Fruit fly (Drosophila melanogaster) whole organism, embryonic: ENCODE data around the gene CenB1A.

Source experiments
- CG10543 ChIP-seq: fragments of 200-800 bp; sonication (Bioruptor generic); optimal IDR thresholded peaks from 3 replicates; lab custom pipeline; 2017; ENCODE audit warnings: missing biosample characterization, mild to moderate bottlenecking, missing genetic modification characterization, moderate library complexity
- CG10959 ChIP-seq: fragments of 200-800 bp; sonication (Bioruptor generic); IDR thresholded peaks from 2 replicates; pipeline ENCODE4 v1.3.6; 2022; ENCODE audit warnings: missing biosample characterization, missing genetic modification characterization
- CG12071 ChIP-seq: fragments of 200-800 bp; sonication (Bioruptor generic); optimal IDR thresholded peaks from 3 replicates; lab custom pipeline; 2018; ENCODE audit warnings: missing biosample characterization, mild to moderate bottlenecking, missing genetic modification characterization
- CG12155 ChIP-seq: fragments of 200-800 bp; sonication (Bioruptor generic); optimal IDR thresholded peaks from 3 replicates; lab custom pipeline; 2016; ENCODE audit warnings: missing biosample characterization, missing genetic modification characterization
- CG14014 ChIP-seq: fragments of 200-800 bp; sonication (Bioruptor generic); IDR thresholded peaks from 2 replicates; pipeline ENCODE4 v1.3.6; 2022; ENCODE audit warnings: missing biosample characterization, missing genetic modification characterization
- CG14441 ChIP-seq: fragments of 200-800 bp; sonication (Bioruptor generic); IDR thresholded peaks from 2 replicates; pipeline ENCODE4 v1.3.6; 2022; ENCODE audit warnings: missing biosample characterization, missing genetic modification characterization
- CG1602 ChIP-seq: fragments of 200-800 bp; sonication (Bioruptor generic); optimal IDR thresholded peaks from 3 replicates; lab custom pipeline; 2016; ENCODE audit warnings: missing biosample characterization, missing genetic modification characterization
- CG17361 ChIP-seq: fragments of 200-800 bp; sonication (Bioruptor generic); IDR thresholded peaks from 3 replicates; pipeline ENCODE4 v1.3.6; 2022; ENCODE audit warnings: missing biosample characterization, missing genetic modification characterization
- CG18619 ChIP-seq: fragments of 200-800 bp; sonication (Bioruptor generic); optimal IDR thresholded peaks from 3 replicates; lab custom pipeline; 2017; ENCODE audit warnings: missing biosample characterization, mild to moderate bottlenecking, missing genetic modification characterization
- CG18764 ChIP-seq: fragments of 200-800 bp; sonication (Bioruptor generic); optimal IDR thresholded peaks from 3 replicates; lab custom pipeline; 2016; ENCODE audit warnings: missing biosample characterization, missing genetic modification characterization
- CG2678 ChIP-seq: fragments of 200-800 bp; sonication (Bioruptor generic); optimal IDR thresholded peaks from 3 replicates; lab custom pipeline; 2019; ENCODE audit warnings: missing biosample characterization, mild to moderate bottlenecking, missing genetic modification characterization, moderate library complexity
- CG34224 ChIP-seq: fragments of 200-800 bp; sonication (Bioruptor generic); IDR thresholded peaks from 3 replicates; pipeline ENCODE4 v1.3.6; 2022; ENCODE audit warnings: missing biosample characterization, missing genetic modification characterization; ENCODE audit not compliant: partially characterized antibody
- CG34422 ChIP-seq: fragments of 200-800 bp; sonication (Bioruptor generic); IDR thresholded peaks from 3 replicates; pipeline ENCODE4 v1.3.6; 2022; ENCODE audit warnings: missing biosample characterization, missing genetic modification characterization
- CG3847 ChIP-seq: fragments of 200-800 bp; sonication (Bioruptor generic); IDR thresholded peaks from 2 replicates; pipeline ENCODE4 v1.3.6; 2022; ENCODE audit warnings: missing biosample characterization, missing genetic modification characterization
- CG4424 ChIP-seq: fragments of 200-800 bp; sonication (Bioruptor generic); optimal IDR thresholded peaks from 3 replicates; lab custom pipeline; 2016; ENCODE audit warnings: missing biosample characterization, missing genetic modification characterization
- CG6683 ChIP-seq: fragments of 200-800 bp; sonication (Bioruptor generic); optimal IDR thresholded peaks from 2 replicates; lab custom pipeline; 2017; ENCODE audit warnings: missing biosample characterization, mild to moderate bottlenecking, missing genetic modification characterization, missing genetic modification reagents
- CG6689 ChIP-seq: fragments of 200-800 bp; sonication (Bioruptor generic); IDR thresholded peaks from 2 replicates; pipeline ENCODE4 v1.3.6; 2022; ENCODE audit warnings: missing biosample characterization, missing genetic modification characterization
- CG7357 ChIP-seq: fragments of 200-800 bp; sonication (Bioruptor generic); IDR thresholded peaks from 3 replicates; pipeline ENCODE4 v1.3.6; 2022; ENCODE audit warnings: missing biosample characterization, missing genetic modification characterization
- CG8290 ChIP-seq, 3 experiments: fragments of 200-800 bp; sonication (Bioruptor generic); optimal IDR thresholded peaks; 2 replicates each; lab custom pipeline; 2016 to 2019; ENCODE audit warnings: missing biosample characterization in 3 of 3, missing genetic modification characterization in 3 of 3, mild to moderate bottlenecking in 2 of 3, moderate library complexity in 1 of 3
- CG8924 ChIP-seq: fragments of 200-800 bp; optimal IDR thresholded peaks from 3 replicates; lab custom pipeline; 2019; ENCODE audit warnings: missing biosample characterization, mild to moderate bottlenecking, missing genetic modification characterization, moderate library complexity
- CG9932 ChIP-seq: fragments of 200-800 bp; sonication (Bioruptor generic); IDR thresholded peaks from 2 replicates; pipeline ENCODE4 v1.3.6; 2022; ENCODE audit warnings: missing biosample characterization, missing genetic modification characterization
- H15 ChIP-seq: fragments of 200-800 bp; sonication (Bioruptor generic); IDR thresholded peaks from 3 replicates; pipeline ENCODE4 v1.3.6; 2022; ENCODE audit warnings: missing biosample characterization, missing genetic modification characterization
- HLH54F ChIP-seq: fragments of 200-800 bp; sonication (Bioruptor generic); optimal IDR thresholded peaks from 3 replicates; lab custom pipeline; 2016; ENCODE audit warnings: missing biosample characterization, missing genetic modification characterization
- Hr39 ChIP-seq: fragments of >200 bp; optimal IDR thresholded peaks from 2 replicates; lab custom pipeline; 2017
- MTF-1 ChIP-seq: fragments of 200-800 bp; sonication (Bioruptor generic); optimal IDR thresholded peaks from 2 replicates; lab custom pipeline; 2018; ENCODE audit warnings: missing biosample characterization, mild to moderate bottlenecking, missing genetic modification characterization, borderline replicate concordance
- Meics ChIP-seq: fragments of 200-800 bp; sonication (Bioruptor generic); optimal IDR thresholded peaks from 2 replicates; lab custom pipeline; 2017; ENCODE audit warnings: missing biosample characterization, mild to moderate bottlenecking, missing genetic modification characterization
- Sin3A ChIP-seq: fragments of >200 bp; optimal IDR thresholded peaks from 2 replicates; lab custom pipeline; 2018
- Trl ChIP-seq, 3 experiments: fragments of >200 bp in 2 of 3; fragments of 200-800 bp in 1 of 3; sonication (Bioruptor generic) in 1 of 3; optimal IDR thresholded peaks; 2 replicates in 1 of 3; 3 replicates in 2 of 3; lab custom pipeline; 2016 to 2017; ENCODE audit warnings: missing biosample characterization in 1 of 3, missing genetic modification characterization in 1 of 3
- Usf ChIP-seq: fragments of 200-800 bp; sonication (Bioruptor generic); optimal IDR thresholded peaks from 2 replicates; lab custom pipeline; 2017; ENCODE audit warnings: missing genotype, missing biosample characterization, missing genetic modification characterization
- amos ChIP-seq: fragments of 200-800 bp; sonication (Bioruptor generic); IDR thresholded peaks from 2 replicates; pipeline ENCODE4 v1.3.6; 2022; ENCODE audit warnings: missing biosample characterization, missing genetic modification characterization; ENCODE audit not compliant: partially characterized antibody
- ase ChIP-seq: fragments of 200-800 bp; sonication (Bioruptor generic); IDR thresholded peaks from 3 replicates; pipeline ENCODE4 v1.3.6; 2022; ENCODE audit warnings: missing biosample characterization, missing genetic modification characterization
- bcd ChIP-seq: fragments of 200-800 bp; sonication (Bioruptor generic); optimal IDR thresholded peaks from 2 replicates; lab custom pipeline; 2017; ENCODE audit warnings: missing biosample characterization, mild to moderate bottlenecking, missing genetic modification characterization
- cad ChIP-seq: fragments of >200 bp; optimal IDR thresholded peaks from 2 replicates; lab custom pipeline; 2017; ENCODE audit warnings: missing biosample characterization, missing genetic modification characterization
- da ChIP-seq: fragments of 200-800 bp; sonication (Bioruptor generic); optimal IDR thresholded peaks from 2 replicates; lab custom pipeline; 2016; ENCODE audit warnings: missing biosample characterization, missing genetic modification characterization
- dysf ChIP-seq: fragments of 200-800 bp; sonication (Bioruptor generic); IDR thresholded peaks from 3 replicates; pipeline ENCODE4 v1.3.6; 2022; ENCODE audit warnings: missing biosample characterization, missing genetic modification characterization
- exex ChIP-seq: fragments of 200-800 bp; sonication (Bioruptor generic); optimal IDR thresholded peaks from 4 replicates; lab custom pipeline; 2018; ENCODE audit warnings: missing biosample characterization, mild to moderate bottlenecking, missing genetic modification characterization, moderate library complexity
- fu2 ChIP-seq: fragments of 200-800 bp; sonication (Bioruptor generic); optimal IDR thresholded peaks from 2 replicates; lab custom pipeline; 2016; ENCODE audit warnings: missing biosample characterization, missing genetic modification characterization
- gfzf ChIP-seq: fragments of 200-800 bp; sonication (Bioruptor generic); optimal IDR thresholded peaks from 2 replicates; lab custom pipeline; 2016; ENCODE audit warnings: missing biosample characterization, mild to moderate bottlenecking, missing genetic modification characterization, moderate library complexity
- grn ChIP-seq: fragments of 200-800 bp; sonication (Bioruptor generic); optimal IDR thresholded peaks from 3 replicates; lab custom pipeline; 2017; ENCODE audit warnings: missing biosample characterization, missing genetic modification characterization
- jumu ChIP-seq: fragments of 200-800 bp; sonication (Bioruptor generic); optimal IDR thresholded peaks from 3 replicates; lab custom pipeline; 2016; ENCODE audit warnings: missing biosample characterization, missing genetic modification characterization
- knrl ChIP-seq: fragments of 200-800 bp; sonication (Bioruptor generic); IDR thresholded peaks from 3 replicates; pipeline ENCODE4 v1.3.6; 2022; ENCODE audit warnings: missing biosample characterization, missing genetic modification characterization; ENCODE audit not compliant: partially characterized antibody
- mam ChIP-seq: fragments of 200-800 bp; sonication (Bioruptor generic); optimal IDR thresholded peaks from 3 replicates; lab custom pipeline; 2016; ENCODE audit warnings: missing biosample characterization, missing genetic modification characterization
- nmo ChIP-seq: fragments of 200-800 bp; sonication (Bioruptor generic); optimal IDR thresholded peaks from 2 replicates; lab custom pipeline; 2018; ENCODE audit warnings: missing biosample characterization, mild to moderate bottlenecking, missing genetic modification characterization, moderate library complexity
- repo ChIP-seq: fragments of 200-800 bp; sonication (Bioruptor generic); optimal IDR thresholded peaks from 2 replicates; lab custom pipeline; 2016; ENCODE audit warnings: missing biosample characterization, missing genetic modification characterization
- shn ChIP-seq: fragments of 200-800 bp; sonication (Bioruptor generic); optimal IDR thresholded peaks from 3 replicates; lab custom pipeline; 2016; ENCODE audit warnings: missing biosample characterization, missing genetic modification characterization
- tap ChIP-seq: fragments of 200-800 bp; optimal IDR thresholded peaks from 3 replicates; lab custom pipeline; 2019; ENCODE audit warnings: missing biosample characterization, mild to moderate bottlenecking, missing genetic modification characterization, moderate library complexity
- wek ChIP-seq: fragments of 200-800 bp; sonication (Bioruptor generic); optimal IDR thresholded peaks from 3 replicates; lab custom pipeline; 2018; ENCODE audit warnings: missing biosample characterization, mild to moderate bottlenecking, missing genetic modification characterization, moderate library complexity
- zf30C ChIP-seq: fragments of 200-800 bp; sonication (Bioruptor generic); optimal IDR thresholded peaks from 3 replicates; lab custom pipeline; 2018; ENCODE audit warnings: missing biosample characterization, mild to moderate bottlenecking, missing genetic modification characterization
- zfh2 ChIP-seq: fragments of 200-800 bp; sonication (Bioruptor generic); optimal IDR thresholded peaks from 2 replicates; lab custom pipeline; 2016; ENCODE audit warnings: missing biosample characterization, missing genetic modification characterization

CenB1A gene

dm6 chr3R:23117683-23118470, at the start of gene CenB1A, which contains the start of gene Rassf:
CenB1A (plus strand) TSS chr3R:23118400.
Rassf (minus strand) TSS chr3R:23117931.
- TF ChIP-seq Hr39 (lab: Kevin White, UChicago) (no peak), da (GFP tag; lab: Kevin White, UChicago) (peak; percentile 19), zfh2 (peak; percentile 80), CG8924 (tag; lab: Kevin White, UChicago) (no peak), CG9932 (GFP tag; lab: Robert Waterston, UW) (peak; percentile 71; the same call in 1 of the 2 replicates), amos (peak; percentile 27; the same call in 1 of the 2 replicates), CG34422 (peak; percentile 89; the same call in 1 of the 3 replicates), fu2 (GFP tag; lab: Kevin White, UChicago) (peak; percentile 51), zf30C (GFP tag; lab: Kevin White, UChicago) (no peak), CG8290 (GFP tag; optimal IDR thresholded peaks at IDR 0.05; lab: Kevin White, UChicago) (no peak), CG8290 (tag; optimal IDR thresholded peaks at IDR 0.05; lab: Kevin White, UChicago) (peak in 1 of 2 experiments; percentile 16), cad (GFP tag; lab: Kevin White, UChicago) (no peak), CG12155 (GFP tag; lab: Kevin White, UChicago) (peak; percentile 23), knrl (GFP tag; lab: Robert Waterston, UW) (no peak), CG18764 (no peak), CG10959 (no peak), bcd (GFP tag; lab: Kevin White, UChicago) (peak; percentile 24), HLH54F (GFP tag; lab: Kevin White, UChicago) (peak; percentile 64), CG3847 (peak; percentile 77), CG17361 (GFP tag; lab: Robert Waterston, UW) (peak; percentile 69), gfzf (GFP tag; lab: Kevin White, UChicago) (peak; percentile 84), CG1602 (GFP tag; lab: Kevin White, UChicago) (no peak), jumu (GFP tag; lab: Kevin White, UChicago) (peak; percentile 54), nmo (GFP tag; lab: Kevin White, UChicago) (peak; percentile 51), CG14441 (GFP tag; lab: Robert Waterston, UW) (peak; percentile 33; the same call in 1 of the 2 replicates), CG2678 (peak; percentile 33), CG10543 (GFP tag; lab: Kevin White, UChicago) (peak; percentile 18), wek (GFP tag; lab: Kevin White, UChicago) (no peak), tap (tag; lab: Kevin White, UChicago) (no peak), CG6689 (GFP tag; lab: Robert Waterston, UW) (peak; percentile 31; the same call in 1 of the 2 replicates), exex (no peak), MTF-1 (GFP tag; lab: Kevin White, UChicago) (no peak), dysf (GFP tag; lab: Robert Waterston, UW) (peak; percentile 41; the same call in 1 of the 3 replicates), CG4424 (GFP tag; lab: Kevin White, UChicago) (peak; percentile 53), Meics (GFP tag; lab: Kevin White, UChicago) (no peak), CG12071 (no peak), Sin3A (lab: Kevin White, UChicago) (peak; percentile 87), CG7357 (GFP tag; lab: Robert Waterston, UW) (0 out of 3 replicates have a peak, but pooled peaks have one; percentile 40), mam (GFP tag; lab: Kevin White, UChicago) (peak; percentile 63), CG18619 (GFP tag; lab: Kevin White, UChicago) (peak; percentile 48), Usf (GFP tag; lab: Kevin White, UChicago) (no peak), H15 (GFP tag; lab: Robert Waterston, UW) (no peak), shn (GFP tag; lab: Kevin White, UChicago) (peak; percentile 60), repo (peak; percentile 15), grn (GFP tag; lab: Kevin White, UChicago) (no peak), CG14014 (GFP tag; lab: Robert Waterston, UW) (no peak; the same call in 1 of the 2 replicates), Trl (optimal IDR thresholded peaks at IDR 0.05; lab: Kevin White, UChicago) (peak in 1 of 2 experiments; percentile 12), Trl (GFP tag; optimal IDR thresholded peaks at IDR 0.05; lab: Kevin White, UChicago) (peak; percentile 50), ase (GFP tag; lab: Robert Waterston, UW) (0 out of 3 replicates have a peak, but pooled peaks have one; percentile 16), CG34224 (GFP tag; lab: Robert Waterston, UW) (peak; percentile 67; the same call in 2 of the 3 replicates), CG6683 (no peak)
